Fruit fly (Drosophila melanogaster) S2 (cell line): ENCODE results near the gene CG8219.

ENCODE experiments used
- CG8478 ChIP-seq: fragments of >200 bp; optimal IDR thresholded peaks from 2 replicates; lab custom pipeline; 2018
- CTCF ChIP-seq, 2 experiments: fragments of >200 bp; optimal IDR thresholded peaks; 2 replicates each; lab custom pipeline; 2018

CG8219 gene

DNA sequence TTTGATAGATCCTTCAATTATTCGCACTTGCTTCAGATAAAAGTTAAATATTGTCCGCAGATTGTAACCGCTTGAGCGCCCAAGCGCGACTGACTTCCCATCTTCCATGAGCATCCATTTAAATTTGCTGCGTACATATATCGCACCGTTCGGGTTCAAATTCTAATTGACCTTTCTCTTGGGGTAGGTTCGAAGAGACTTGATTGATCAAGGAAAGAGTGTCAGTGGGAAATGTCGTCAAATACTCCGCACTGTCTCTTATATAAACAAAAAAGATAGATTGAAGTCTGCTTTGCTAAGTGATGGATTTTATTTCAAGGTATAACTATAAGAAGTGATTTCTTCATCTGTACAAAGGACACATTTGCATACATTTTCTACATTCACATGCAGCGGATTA is 45.4 kb downstream of the CG8219 start, which contains the start of gene Mdr65:
Gene Mdr65 (minus strand): TSS at position 101 of the 400 bp plus-strand sequence.
- no peak for TF ChIP-seq CTCF (optimal IDR thresholded peaks at IDR 0.05; lab: Kevin White, UChicago)
- TF ChIP-seq CG8478 (lab: Kevin White, UChicago): no peak

DNA sequence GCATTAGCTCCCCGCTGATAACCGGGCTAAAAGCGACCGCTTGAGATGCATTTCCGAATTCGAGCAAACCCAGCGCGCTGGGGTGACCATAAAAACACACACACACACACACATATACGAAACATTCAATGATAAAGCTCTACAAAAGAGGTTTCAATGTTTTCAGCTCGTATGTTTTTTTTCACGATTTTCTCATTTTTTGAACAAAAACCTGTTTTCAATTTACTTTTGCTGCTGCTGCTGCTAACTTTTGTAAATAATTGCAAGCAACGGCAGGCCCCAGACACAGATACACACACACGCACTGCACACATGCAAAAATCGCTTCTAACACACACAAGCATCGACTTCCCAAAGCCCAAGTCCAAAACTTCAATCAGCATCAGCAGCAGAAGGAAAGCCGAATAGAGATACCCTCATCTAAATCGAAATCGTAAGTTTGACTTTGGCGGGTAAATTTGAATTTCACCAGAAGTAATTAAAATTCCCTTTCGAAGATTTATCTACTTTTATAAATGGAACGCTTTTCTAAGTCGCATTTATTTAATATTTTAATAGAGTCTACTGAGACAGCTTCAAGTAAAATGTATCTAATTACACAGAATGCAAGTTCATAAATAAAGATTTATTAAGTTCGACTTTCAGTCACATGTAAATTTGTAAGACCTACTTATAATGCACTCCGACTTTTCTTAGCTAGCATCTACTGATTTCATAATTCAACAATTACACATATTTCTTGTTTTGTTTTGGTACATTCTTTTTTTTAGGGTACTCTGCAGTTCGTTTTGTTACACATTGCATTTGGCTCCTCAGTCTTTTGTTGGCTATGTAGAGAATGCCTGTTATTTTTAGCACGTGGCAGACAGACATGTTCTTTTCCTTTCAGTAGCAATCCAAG is 49.2 kb downstream of the CG8219 start:
- TF ChIP-seq CG8478 (lab: Kevin White, UChicago) (no peak), CTCF (optimal IDR thresholded peaks at IDR 0.05; lab: Kevin White, UChicago) (no peak)
